Fruit fly (Drosophila melanogaster) ovary, adult (tissue): ENCODE data around the gene CG15892.

Experiments used
- CG17801 ChIP-seq: fragments of 200-800 bp; optimal IDR thresholded peaks from 2 replicates; lab custom pipeline; 2019; ENCODE audit warnings: missing biosample characterization, mild to moderate bottlenecking, missing genetic modification characterization, moderate library complexity; ENCODE audit not compliant: partially characterized antibody

Gene CG15892

DNA sequence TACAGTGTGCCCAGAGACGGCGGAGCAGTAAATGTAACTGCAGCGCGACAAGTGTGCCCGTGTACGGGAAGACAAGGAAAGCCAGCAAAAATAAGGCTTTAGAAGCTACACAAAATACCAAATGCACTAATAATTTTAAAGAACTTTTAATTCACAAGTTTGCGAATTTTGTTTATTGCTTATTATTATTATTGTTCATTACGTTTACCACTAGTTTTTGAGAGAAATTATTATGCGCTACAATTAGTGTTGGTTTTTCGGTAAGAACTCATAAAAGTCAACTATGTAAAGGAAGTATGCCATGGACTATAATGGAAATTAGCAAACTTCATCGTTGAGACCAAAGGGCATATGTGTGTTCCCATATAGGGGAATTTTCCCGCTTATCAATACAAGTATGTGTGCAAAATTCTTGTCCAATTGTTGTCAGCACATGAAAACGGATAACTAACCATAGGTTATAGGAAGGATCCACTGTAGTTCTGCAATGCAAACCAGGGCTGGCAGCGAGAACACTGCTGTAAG is 26.9 kb downstream of the CG15892 start, which contains the start of gene schlank:
schlank (minus strand) TSS at position 42 of the 525 bp plus-strand sequence.
- TF ChIP-seq CG17801 (GFP tag; lab: Kevin White, UChicago), result no peak

DNA sequence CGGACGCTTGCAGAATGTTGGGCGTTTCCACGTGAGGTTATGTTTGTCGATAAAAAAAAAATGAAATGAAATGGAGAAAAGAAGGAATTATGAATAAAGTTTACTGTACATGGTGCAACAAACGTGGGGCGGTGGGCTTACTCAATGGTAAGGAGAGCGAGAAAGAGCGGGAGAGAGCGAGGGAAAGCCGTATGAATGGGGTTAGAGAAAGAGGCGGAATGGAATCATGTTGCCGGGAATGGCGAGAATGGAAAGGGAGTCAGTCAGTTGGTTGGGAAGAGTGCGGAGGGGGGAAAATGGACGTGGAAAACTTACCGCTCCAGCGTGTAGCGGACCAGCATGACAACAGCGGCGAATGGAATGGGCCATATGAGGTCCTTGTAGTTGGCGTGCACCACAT is 28.1 kb downstream of the CG15892 start:
- TF ChIP-seq CG17801 (GFP tag; lab: Kevin White, UChicago), result no peak

DNA sequence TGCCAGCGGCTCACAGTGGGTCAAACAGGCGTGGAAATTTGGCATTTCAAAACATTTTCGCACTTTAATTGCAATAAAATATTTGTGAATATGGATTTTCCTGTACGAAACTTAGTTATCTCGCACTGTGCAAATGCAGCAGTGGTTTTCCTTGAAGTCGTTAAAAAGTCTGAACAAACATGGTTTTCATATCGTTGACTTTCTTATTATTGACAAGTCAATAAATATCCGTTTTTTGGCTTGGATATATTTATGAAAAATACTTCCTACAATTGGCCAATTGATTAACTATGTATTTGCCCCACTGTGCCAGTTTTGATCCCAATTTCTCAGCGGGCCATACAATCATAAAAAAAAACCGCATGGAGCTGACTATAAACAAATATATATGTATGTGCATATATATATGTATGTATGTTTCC is 28.7 kb downstream of the CG15892 start:
- TF ChIP-seq CG17801 (GFP tag; lab: Kevin White, UChicago), result peak; percentile 95

DNA sequence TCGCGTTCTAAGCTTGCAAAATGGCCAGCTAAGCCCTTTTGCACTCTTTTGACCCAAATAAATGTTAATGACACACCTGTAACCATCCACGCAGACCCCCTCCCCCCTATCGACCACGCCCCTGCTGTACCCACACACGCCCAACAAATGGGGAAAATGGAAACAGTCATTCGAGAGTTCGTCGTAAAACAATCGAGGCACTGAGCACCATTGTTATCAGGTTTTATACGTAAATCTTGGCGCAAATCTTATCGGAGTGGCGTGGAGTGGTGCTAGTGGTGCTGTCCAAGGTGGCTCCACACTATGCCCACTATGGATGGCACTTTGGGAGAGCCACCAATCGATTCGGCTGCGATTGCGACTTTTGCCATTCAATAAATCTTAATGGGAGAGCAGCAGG is 29.7 kb downstream of the CG15892 start:
- no peak for TF ChIP-seq CG17801 (GFP tag; lab: Kevin White, UChicago)

DNA sequence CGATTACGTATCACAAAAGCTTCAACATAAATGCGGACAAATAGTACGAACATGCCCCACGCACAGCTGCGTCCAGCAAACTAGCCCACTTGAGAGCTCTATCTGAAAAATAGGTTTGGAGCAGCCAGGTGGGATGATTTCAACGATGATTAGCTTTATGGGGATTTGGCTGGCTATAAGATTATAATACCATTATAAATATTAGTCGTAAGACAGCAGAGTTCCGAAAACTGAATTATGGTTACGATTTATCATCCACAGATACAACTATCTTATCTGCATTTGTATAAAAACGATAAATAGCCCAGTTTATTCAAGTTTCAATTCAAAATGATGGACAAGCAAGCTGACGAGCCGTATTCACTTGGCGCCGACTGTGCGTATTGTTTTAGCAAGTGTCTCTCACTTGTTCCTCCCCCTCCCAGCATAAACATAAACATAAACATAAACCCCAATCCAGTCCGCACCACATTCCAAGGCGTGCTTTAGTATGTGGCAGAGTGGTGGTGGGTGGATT is 30.5 kb downstream of the CG15892 start:
- no peak for TF ChIP-seq CG17801 (GFP tag; lab: Kevin White, UChicago)

DNA sequence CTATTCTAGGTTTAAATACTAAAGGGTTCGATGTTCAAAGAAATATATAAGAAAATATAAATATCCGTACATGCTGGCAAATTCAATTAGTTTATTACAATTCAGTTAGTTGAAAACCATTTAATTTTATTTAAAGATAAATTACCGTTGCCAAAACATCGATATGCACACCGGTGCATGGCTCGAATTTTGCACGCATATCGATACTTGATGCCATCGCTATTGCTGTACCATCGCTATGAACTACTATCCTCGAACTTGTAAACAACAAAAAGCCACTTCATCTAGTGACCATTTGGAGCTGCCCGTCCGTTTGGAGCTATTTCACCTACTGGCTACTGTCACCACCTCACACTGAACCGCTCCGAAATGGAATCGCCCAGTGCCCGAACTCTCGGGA is 33.2 kb downstream of the CG15892 start, which contains the start of gene Josd:
Josd (plus strand) TSS at position 270 of the 400 bp plus-strand sequence.
- TF ChIP-seq CG17801 (GFP tag; lab: Kevin White, UChicago), result no peak

DNA sequence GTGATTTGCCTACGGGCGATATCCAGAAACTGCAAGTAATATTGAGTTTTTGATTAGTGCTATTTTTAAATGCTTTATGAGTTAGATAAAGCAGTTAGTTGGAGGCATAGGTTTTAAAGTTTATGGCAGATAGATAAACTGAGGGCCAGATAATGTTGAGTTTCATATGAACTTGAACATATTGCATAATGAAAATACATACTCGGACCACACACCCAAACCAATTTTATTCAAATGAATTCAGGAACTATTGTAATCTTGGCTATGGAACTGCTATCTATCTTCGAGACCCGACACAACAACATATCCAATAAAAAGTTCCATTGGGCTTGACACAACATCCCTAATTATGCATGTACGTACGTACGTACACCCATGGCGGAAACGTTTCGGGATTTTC is 34.4 kb downstream of the CG15892 start:
- TF ChIP-seq CG17801 (GFP tag; lab: Kevin White, UChicago), result no peak

DNA sequence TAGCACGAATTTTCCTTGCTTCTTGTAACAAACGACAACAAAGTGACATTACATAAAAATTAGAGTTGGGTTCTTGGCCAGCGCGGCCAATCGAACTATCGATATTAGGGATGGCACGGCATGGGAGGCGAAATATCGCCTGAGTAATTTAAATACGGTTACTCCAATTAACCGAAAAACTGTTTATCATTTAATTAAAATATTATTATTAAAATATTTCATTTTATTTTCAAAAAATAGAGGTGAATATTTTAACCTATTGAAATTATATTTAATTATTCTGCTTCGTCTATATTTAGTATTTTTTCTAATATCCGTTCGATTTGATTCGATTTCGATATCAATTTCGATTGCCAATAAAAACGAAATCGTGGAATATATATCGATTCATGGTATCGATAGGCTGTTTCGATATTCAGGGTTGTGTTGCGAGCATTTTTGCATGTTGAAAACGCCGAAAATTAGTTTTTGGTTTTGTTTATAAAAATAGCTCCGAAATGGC is 38.7 kb downstream of the CG15892 start, which contains the start of the genes Rbcn-3A and Spx:
Rbcn-3A (minus strand) TSS at position 74 of the 502 bp plus-strand sequence.
Spx (plus strand) TSS at position 409 of the 502 bp plus-strand sequence.
- TF ChIP-seq CG17801 (GFP tag; lab: Kevin White, UChicago), result peak; percentile 35

DNA sequence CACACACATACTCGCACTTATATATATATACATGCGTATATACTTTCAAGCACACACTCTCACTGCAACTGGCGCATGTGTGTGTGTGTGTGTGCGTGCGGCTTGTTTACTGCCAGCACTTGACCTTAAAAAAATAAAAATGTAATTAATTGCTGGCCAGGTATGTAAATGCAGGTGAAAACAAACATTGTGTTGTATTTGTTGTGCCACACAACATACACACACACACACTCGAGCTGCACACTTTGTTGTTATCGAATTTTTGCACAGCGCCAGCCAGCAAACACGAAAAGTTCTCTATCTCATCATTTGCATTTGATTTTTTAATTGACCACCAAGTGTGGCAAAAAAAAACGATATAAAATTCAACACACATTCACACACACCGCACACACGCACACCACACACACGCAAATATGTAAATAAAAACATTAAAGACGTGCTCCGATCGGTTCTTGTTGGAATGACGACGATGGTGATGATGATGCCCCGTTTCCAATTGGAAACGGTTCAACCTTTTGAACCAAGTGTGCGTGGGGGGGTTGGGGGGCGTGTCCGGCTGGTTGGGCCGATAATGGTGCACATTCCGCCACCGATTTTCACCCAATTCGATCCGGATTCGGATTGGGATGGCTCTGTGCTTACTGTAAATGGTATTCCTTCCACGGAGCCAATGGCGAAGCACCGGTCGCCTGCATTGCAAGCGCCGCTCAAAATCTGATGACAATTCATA is 39.4 kb downstream of the CG15892 start:
- no peak for TF ChIP-seq CG17801 (GFP tag; lab: Kevin White, UChicago)

DNA sequence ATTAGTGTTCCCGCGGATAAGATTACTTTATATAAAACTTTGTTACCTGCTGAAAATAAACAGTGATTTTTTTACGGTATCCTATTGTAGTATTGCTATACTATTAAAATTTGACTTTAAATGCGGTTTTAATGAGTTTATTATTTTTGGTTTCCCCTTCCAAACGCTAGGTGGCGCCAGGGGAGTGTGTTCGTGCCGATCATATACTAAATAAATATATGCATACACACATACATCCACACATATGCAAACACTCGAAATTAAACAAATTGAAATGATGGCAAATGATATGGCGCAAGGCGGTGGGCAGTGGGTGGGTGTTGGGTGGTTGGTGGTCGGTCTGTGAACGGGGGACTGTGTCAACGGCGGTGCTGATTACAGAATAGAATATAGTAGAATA is 40.4 kb downstream of the CG15892 start:
- no peak for TF ChIP-seq CG17801 (GFP tag; lab: Kevin White, UChicago)

DNA sequence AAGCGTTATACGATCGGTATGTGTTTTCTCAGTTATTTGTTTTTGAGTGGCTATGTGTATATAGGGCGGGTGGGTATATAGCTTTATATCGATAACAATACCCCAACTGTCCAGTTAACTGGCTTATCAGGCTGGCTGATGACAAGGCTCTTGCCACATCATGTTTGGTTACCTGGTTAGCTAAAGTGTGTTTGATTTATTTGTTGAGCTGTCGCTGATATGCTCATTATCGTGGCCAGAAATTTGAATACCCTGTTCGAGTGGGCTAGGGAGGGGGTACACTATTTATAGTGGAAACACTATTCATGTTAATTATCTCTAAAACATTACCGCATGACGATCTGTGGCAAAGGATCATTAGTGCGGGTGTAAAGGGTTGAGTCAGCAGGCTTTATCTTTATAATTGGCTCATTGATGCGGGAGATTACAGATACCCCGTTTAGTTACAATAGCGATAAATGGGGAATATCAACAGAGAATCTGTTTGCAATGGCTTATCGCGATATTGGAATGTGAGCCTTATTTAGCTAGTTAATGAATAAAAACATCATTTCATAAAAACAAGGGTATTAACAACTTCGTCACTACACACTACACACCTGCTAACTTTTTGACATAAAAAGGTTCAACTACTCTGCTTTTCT is 41.1 kb downstream of the CG15892 start:
- no peak for TF ChIP-seq CG17801 (GFP tag; lab: Kevin White, UChicago)
